Worm (Caenorhabditis elegans): ENCODE data around the gene puf-11.

The puf-11 gene

DNA sequence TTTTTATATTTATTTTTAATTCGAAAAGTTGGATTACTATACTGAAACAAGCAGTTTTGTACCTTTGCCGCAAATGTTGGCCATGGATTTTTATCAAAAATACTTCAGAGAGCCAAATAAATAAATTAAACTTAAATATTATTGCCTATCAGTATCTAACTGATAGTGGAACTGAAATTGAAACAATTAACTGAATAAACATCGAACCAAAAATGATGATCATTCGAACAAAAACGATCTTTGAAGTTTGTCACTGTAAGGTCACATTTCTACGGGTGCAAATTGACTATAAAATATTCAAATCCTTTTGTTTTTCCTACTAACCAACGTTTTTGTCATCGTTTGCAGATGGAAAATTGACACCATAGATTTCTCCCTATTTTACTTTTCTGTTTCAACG, 21.6 kb downstream of the puf-11 start:
- TF ChIP-seq hnd-1 (tag; optimal IDR thresholded peaks at IDR 0.05) (no peak), tbx-11 (GFP tag; IDR thresholded peaks at IDR 0.05) (no peak), aly-1 (tag; optimal IDR thresholded peaks at IDR 0.05) (no peak), pes-1 (GFP tag; IDR thresholded peaks at IDR 0.05) (no peak), ama-1 (optimal IDR thresholded peaks at IDR 0.05) (no peak), tbx-37 (GFP tag; conservative IDR thresholded peaks at IDR 0.05) (no peak), sea-1 (GFP tag; conservative IDR thresholded peaks at IDR 0.05) (no peak), scrt-1 (GFP tag; IDR thresholded peaks at IDR 0.05) (no peak), flt-1 (GFP tag; IDR thresholded peaks at IDR 0.05) (no peak), ceh-13 (GFP tag; optimal IDR thresholded peaks at IDR 0.05) (no peak), hmbx-1 (tag; optimal IDR thresholded peaks at IDR 0.05) (no peak)

ce11 chrIV:6457472-6457871, 36.1 kb downstream of the puf-11 start, which contains the start of gene lgc-10:
TSS of gene lgc-10 (minus strand) at chrIV:6457572.
- TF ChIP-seq ceh-36 (tag; optimal IDR thresholded peaks at IDR 0.05) (no peak), pes-1 (GFP tag; IDR thresholded peaks at IDR 0.05) (no peak), ets-7 (tag; optimal IDR thresholded peaks at IDR 0.05) (no peak), ama-1 (optimal IDR thresholded peaks at IDR 0.05) (no peak), hmg-4 (GFP tag; optimal IDR thresholded peaks at IDR 0.05) (no peak), tbx-11 (GFP tag; IDR thresholded peaks at IDR 0.05) (no peak), ceh-13 (GFP tag; optimal IDR thresholded peaks at IDR 0.05) (no peak), hmbx-1 (tag; optimal IDR thresholded peaks at IDR 0.05) (no peak), sea-1 (GFP tag; conservative IDR thresholded peaks at IDR 0.05) (no peak), hnd-1 (tag; optimal IDR thresholded peaks at IDR 0.05) (no peak), tra-4 (tag; optimal IDR thresholded peaks at IDR 0.05) (no peak), aly-1 (tag; optimal IDR thresholded peaks at IDR 0.05) (no peak), F13C5.2 (tag; optimal IDR thresholded peaks at IDR 0.05) (no peak), tbx-37 (GFP tag; conservative IDR thresholded peaks at IDR 0.05) (no peak), B0310.2 (tag; optimal IDR thresholded peaks at IDR 0.05) (no peak), scrt-1 (GFP tag; IDR thresholded peaks at IDR 0.05) (no peak), flt-1 (GFP tag; IDR thresholded peaks at IDR 0.05) (no peak)

DNA sequence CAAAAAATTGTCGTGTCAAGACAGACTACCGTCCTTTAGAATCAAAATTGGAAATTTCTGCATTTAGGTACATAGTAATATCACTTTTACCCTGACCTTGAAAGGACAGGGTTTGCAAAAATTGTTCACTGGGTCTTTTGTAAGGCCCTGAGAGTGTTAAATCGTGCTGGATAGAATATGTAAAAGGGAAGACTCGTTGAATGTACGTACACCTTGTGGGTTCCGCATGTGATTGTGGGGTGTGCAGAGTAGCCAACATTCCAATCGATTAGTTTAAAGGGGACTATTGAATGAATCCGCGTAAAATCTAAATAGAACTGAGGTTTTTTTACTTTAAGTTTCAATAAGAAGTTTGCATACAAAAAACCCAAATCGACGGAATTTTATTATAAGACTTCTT, 39.2 kb downstream of the puf-11 start:
- TF ChIP-seq hnd-1 (tag; optimal IDR thresholded peaks at IDR 0.05) (no peak), flt-1 (GFP tag; IDR thresholded peaks at IDR 0.05) (no peak), tra-4 (tag; optimal IDR thresholded peaks at IDR 0.05) (no peak), aly-1 (tag; optimal IDR thresholded peaks at IDR 0.05) (no peak), scrt-1 (GFP tag; IDR thresholded peaks at IDR 0.05) (no peak), hmbx-1 (tag; optimal IDR thresholded peaks at IDR 0.05) (no peak), hmg-4 (GFP tag; optimal IDR thresholded peaks at IDR 0.05) (no peak), F13C5.2 (tag; optimal IDR thresholded peaks at IDR 0.05) (no peak), B0310.2 (tag; optimal IDR thresholded peaks at IDR 0.05) (no peak), tbx-37 (GFP tag; conservative IDR thresholded peaks at IDR 0.05) (no peak), ama-1 (optimal IDR thresholded peaks at IDR 0.05) (no peak), pes-1 (GFP tag; IDR thresholded peaks at IDR 0.05) (no peak), sea-1 (GFP tag; conservative IDR thresholded peaks at IDR 0.05) (no peak), tbx-11 (GFP tag; IDR thresholded peaks at IDR 0.05) (no peak), ceh-13 (GFP tag; optimal IDR thresholded peaks at IDR 0.05) (no peak), ets-7 (tag; optimal IDR thresholded peaks at IDR 0.05) (no peak), ceh-36 (tag; optimal IDR thresholded peaks at IDR 0.05) (no peak)

DNA sequence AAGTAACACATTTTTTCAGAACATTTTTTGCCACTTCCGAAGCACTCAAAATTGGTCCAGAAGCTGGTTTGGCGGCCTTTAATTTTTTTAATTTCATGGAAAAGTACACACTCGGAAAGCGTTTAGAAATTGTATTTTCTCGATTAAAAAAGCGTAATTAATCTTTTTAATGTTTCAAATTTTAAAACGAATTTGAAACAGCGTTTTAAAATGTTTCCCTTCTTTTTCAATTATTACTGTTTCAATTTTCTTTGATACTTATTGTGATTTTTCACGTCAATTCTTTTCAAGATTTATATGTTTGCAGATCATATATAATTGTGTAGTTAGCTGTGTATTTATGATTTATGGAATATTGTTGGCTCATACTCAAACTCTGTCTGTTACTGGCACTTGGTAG, 42.6 kb downstream of the puf-11 start, which contains the start of gene acr-25:
Gene acr-25, plus strand, starts transcription at position 301 of the 400 bp plus-strand sequence.
- TF ChIP-seq hnd-1 (tag; optimal IDR thresholded peaks at IDR 0.05) (no peak), ceh-13 (GFP tag; optimal IDR thresholded peaks at IDR 0.05) (no peak), hmbx-1 (tag; optimal IDR thresholded peaks at IDR 0.05) (no peak), tra-4 (tag; optimal IDR thresholded peaks at IDR 0.05) (no peak), flt-1 (GFP tag; IDR thresholded peaks at IDR 0.05) (no peak), ceh-36 (tag; optimal IDR thresholded peaks at IDR 0.05) (no peak), aly-1 (tag; optimal IDR thresholded peaks at IDR 0.05) (no peak), pes-1 (GFP tag; IDR thresholded peaks at IDR 0.05) (no peak), sea-1 (GFP tag; conservative IDR thresholded peaks at IDR 0.05) (no peak), F13C5.2 (tag; optimal IDR thresholded peaks at IDR 0.05) (no peak), ama-1 (optimal IDR thresholded peaks at IDR 0.05) (no peak), scrt-1 (GFP tag; IDR thresholded peaks at IDR 0.05) (no peak), B0310.2 (tag; optimal IDR thresholded peaks at IDR 0.05) (no peak)

- TF ChIP-seq hmg-4 (GFP tag; optimal IDR thresholded peaks at IDR 0.05): no peak
- no peak for TF ChIP-seq tbx-37 (GFP tag; conservative IDR thresholded peaks at IDR 0.05)
- no peak for TF ChIP-seq B0310.2 (tag; optimal IDR thresholded peaks at IDR 0.05)
- TF ChIP-seq aly-1 (tag; optimal IDR thresholded peaks at IDR 0.05): no peak
- no peak for TF ChIP-seq tbx-11 (GFP tag; IDR thresholded peaks at IDR 0.05)
- TF ChIP-seq ceh-13 (GFP tag; optimal IDR thresholded peaks at IDR 0.05): no peak
- TF ChIP-seq hnd-1 (tag; optimal IDR thresholded peaks at IDR 0.05): no peak
- TF ChIP-seq ceh-36 (tag; optimal IDR thresholded peaks at IDR 0.05): no peak
- TF ChIP-seq F13C5.2 (tag; optimal IDR thresholded peaks at IDR 0.05): no peak
- no peak for TF ChIP-seq hmbx-1 (tag; optimal IDR thresholded peaks at IDR 0.05)
- no peak for TF ChIP-seq ets-7 (tag; optimal IDR thresholded peaks at IDR 0.05)
- TF ChIP-seq flt-1 (GFP tag; IDR thresholded peaks at IDR 0.05): no peak
- TF ChIP-seq scrt-1 (GFP tag; IDR thresholded peaks at IDR 0.05): no peak
- no peak for TF ChIP-seq ama-1 (optimal IDR thresholded peaks at IDR 0.05)
- no peak for TF ChIP-seq pes-1 (GFP tag; IDR thresholded peaks at IDR 0.05)
- no peak for TF ChIP-seq tra-4 (tag; optimal IDR thresholded peaks at IDR 0.05)
Measured at ce11 chrIV:6471216-6471615, 49.8 kb downstream of the puf-11 start, which contains the start of gene tmed-13. TSS of gene tmed-13 (minus strand) at chrIV:6471384.
